Fruit fly (Drosophila melanogaster) whole organism, larva: Measurements from ENCODE around the gene isoQC.

ENCODE experiments used
- noc ChIP-seq: fragments of 200-800 bp; sonication (Bioruptor generic); optimal IDR thresholded peaks from 3 replicates; lab custom pipeline; 2019; ENCODE audit warnings: missing biosample characterization, mild to moderate bottlenecking, missing genetic modification characterization, moderate library complexity

isoQC gene

dm6 chr3L:20474197-20474788 lies at the start of gene isoQC:
Gene isoQC, plus strand, starts transcription at chr3L:20474466.
- no peak for TF ChIP-seq noc (tag; lab: Kevin White, UChicago)

dm6 chr3L:20425888-20426287 lies 48.4 kb upstream of the isoQC start, which contains the start of gene CG5282:
Gene CG5282, minus strand, starts transcription at chr3L:20426071.
- TF ChIP-seq noc (tag; lab: Kevin White, UChicago): no peak

- TF ChIP-seq noc (tag; lab: Kevin White, UChicago): no peak
Observed at dm6 chr3L:20427449-20427848, 46.8 kb upstream of the isoQC start, which contains the start of gene CG5274. Gene CG5274, minus strand, starts transcription at chr3L:20427666.

- TF ChIP-seq noc (tag; lab: Kevin White, UChicago): no peak
Observed at dm6 chr3L:20430182-20430581, 44.1 kb upstream of the isoQC start, which contains the start of gene CG5262. Gene CG5262, minus strand, starts transcription at chr3L:20430475.

- TF ChIP-seq noc (tag; lab: Kevin White, UChicago): no peak
Observed at dm6 chr3L:20431619-20432018, 42.6 kb upstream of the isoQC start.

dm6 chr3L:20432297-20432696 lies 42.0 kb upstream of the isoQC start, which contains the start of the genes Las and Psn:
Gene Las, minus strand, starts transcription at chr3L:20432361.
Gene Psn, plus strand, starts transcription at chr3L:20432468.
- TF ChIP-seq noc (tag; lab: Kevin White, UChicago): no peak

- TF ChIP-seq noc (tag; lab: Kevin White, UChicago): no peak
Observed at dm6 chr3L:20436069-20436468, 38.2 kb upstream of the isoQC start, which contains the start of the genes mRpL15 and CtIP. Gene mRpL15, minus strand, starts transcription at chr3L:20436209. Gene CtIP, plus strand, starts transcription at chr3L:20436250.

dm6 chr3L:20439772-20440171 lies 34.5 kb upstream of the isoQC start, which contains the start of gene Hpd:
Gene Hpd, minus strand, starts transcription at chr3L:20439872.
- no peak for TF ChIP-seq noc (tag; lab: Kevin White, UChicago)

- TF ChIP-seq noc (tag; lab: Kevin White, UChicago): no peak
Observed at dm6 chr3L:20440902-20441429, 33.3 kb upstream of the isoQC start.

- TF ChIP-seq noc (tag; lab: Kevin White, UChicago): peak; percentile 51
Observed at dm6 chr3L:20441632-20442469, 32.4 kb upstream of the isoQC start, which contains the start of gene CG5910. Gene CG5910, plus strand, starts transcription at chr3L:20442419.

dm6 chr3L:20442674-20443313 lies 31.5 kb upstream of the isoQC start:
- TF ChIP-seq noc (tag; lab: Kevin White, UChicago): no peak

- peak; percentile 83 for TF ChIP-seq noc (tag; lab: Kevin White, UChicago)
Observed at dm6 chr3L:20444815-20445519, 29.3 kb upstream of the isoQC start.

- TF ChIP-seq noc (tag; lab: Kevin White, UChicago): no peak
Observed at dm6 chr3L:20446030-20446429, 28.2 kb upstream of the isoQC start.

dm6 chr3L:20447337-20447736 lies 26.9 kb upstream of the isoQC start:
- TF ChIP-seq noc (tag; lab: Kevin White, UChicago): no peak

- peak; percentile 25 for TF ChIP-seq noc (tag; lab: Kevin White, UChicago)
Observed at dm6 chr3L:20447957-20448356, 26.3 kb upstream of the isoQC start.
